Worm (Caenorhabditis elegans) whole organism, L2 larva: ENCODE measurements around the gene catp-8.
A peak's percentile ranks its signal among the peaks of the same experiment; 100 is the strongest.

Experiments used
- C34F6.9 ChIP-seq: fragments of 150-350 bp; optimal IDR thresholded peaks from 2 replicates; lab custom pipeline; 2014; ENCODE audit warnings: missing biosample characterization, missing genetic modification characterization
- R02D3.7 ChIP-seq: fragments of 150-350 bp; optimal IDR thresholded peaks from 2 replicates; lab custom pipeline; 2014; ENCODE audit warnings: missing biosample characterization, missing genetic modification characterization
- ZK546.5 ChIP-seq: sonication (generic microtip); optimal IDR thresholded peaks from 2 replicates; lab custom pipeline; 2017; ENCODE audit warnings: missing biosample characterization, missing genetic modification characterization
- alr-1 ChIP-seq: fragments of 150-350 bp; optimal IDR thresholded peaks from 2 replicates; lab custom pipeline; 2014; ENCODE audit warnings: missing biosample characterization, missing genetic modification characterization
- aly-2 ChIP-seq: fragments of 150-350 bp; optimal IDR thresholded peaks from 2 replicates; lab custom pipeline; 2014; ENCODE audit warnings: missing biosample characterization, missing genetic modification characterization
- ama-1 ChIP-seq: fragments of 150-350 bp; optimal IDR thresholded peaks from 2 replicates; lab custom pipeline; 2018; ENCODE audit warnings: inconsistent platforms
- blmp-1 ChIP-seq: sonication (generic microtip); optimal IDR thresholded peaks from 2 replicates; lab custom pipeline; 2017; ENCODE audit warnings: missing genetic modification characterization, mild to moderate bottlenecking, missing compliant biosample characterization, antibody characterized with exemption, moderate library complexity; ENCODE audit not compliant: insufficient read depth
- ceh-16 ChIP-seq: fragments of 150-350 bp; optimal IDR thresholded peaks from 2 replicates; lab custom pipeline; 2014; ENCODE audit warnings: missing biosample characterization, missing genetic modification characterization
- crh-2 ChIP-seq: sonication (generic microtip); optimal IDR thresholded peaks from 2 replicates; lab custom pipeline; 2017; ENCODE audit warnings: missing biosample characterization, missing genetic modification characterization
- dmd-4 ChIP-seq: sonication (generic microtip); optimal IDR thresholded peaks from 2 replicates; lab custom pipeline; 2017; ENCODE audit warnings: missing biosample characterization, missing genetic modification characterization
- elt-1 ChIP-seq: fragments of 150-350 bp; optimal IDR thresholded peaks from 2 replicates; lab custom pipeline; 2014; ENCODE audit warnings: missing biosample characterization, missing genetic modification characterization
- elt-3 ChIP-seq: sonication (generic microtip); optimal IDR thresholded peaks from 2 replicates; lab custom pipeline; 2017; ENCODE audit warnings: missing biosample characterization, missing genetic modification characterization
- fos-1 ChIP-seq: fragments of 150-350 bp; optimal IDR thresholded peaks from 2 replicates; lab custom pipeline; 2014; ENCODE audit warnings: missing biosample characterization, missing genetic modification characterization
- gmeb-1 ChIP-seq: fragments of 150-350 bp; optimal IDR thresholded peaks from 2 replicates; lab custom pipeline; 2014; ENCODE audit warnings: missing biosample characterization, missing genetic modification characterization
- lin-39 ChIP-seq: fragments of 150-350 bp; optimal IDR thresholded peaks from 2 replicates; lab custom pipeline; 2014; ENCODE audit warnings: missing biosample characterization, missing genetic modification reagents, missing genetic modification characterization
- lsy-2 ChIP-seq, 2 experiments: fragments of 150-350 bp in 1 of 2; sonication (generic microtip) in 1 of 2; optimal IDR thresholded peaks; 2 replicates each; lab custom pipeline; 2014 to 2017; ENCODE audit warnings: missing biosample characterization in 2 of 2, missing genetic modification characterization in 2 of 2
- mab-5 ChIP-seq: fragments of 150-350 bp; optimal IDR thresholded peaks from 2 replicates; lab custom pipeline; 2014; ENCODE audit warnings: missing biosample characterization, missing genetic modification characterization
- mdl-1 ChIP-seq, 2 experiments: fragments of 150-350 bp in 1 of 2; sonication (generic microtip) in 1 of 2; optimal IDR thresholded peaks; 2 replicates each; lab custom pipeline; 2017; ENCODE audit warnings: missing biosample characterization in 2 of 2, missing genetic modification characterization in 2 of 2
- nhr-11 ChIP-seq: fragments of 150-350 bp; optimal IDR thresholded peaks from 2 replicates; lab custom pipeline; 2014; ENCODE audit warnings: missing biosample characterization, missing genetic modification characterization
- nhr-12 ChIP-seq: fragments of 150-350 bp; optimal IDR thresholded peaks from 2 replicates; lab custom pipeline; 2014; ENCODE audit warnings: missing biosample characterization, missing genetic modification characterization
- nhr-21 ChIP-seq: fragments of 150-350 bp; optimal IDR thresholded peaks from 2 replicates; lab custom pipeline; 2014; ENCODE audit warnings: missing biosample characterization, missing genetic modification characterization
- nhr-23 ChIP-seq: fragments of 150-350 bp; optimal IDR thresholded peaks from 2 replicates; lab custom pipeline; 2014; ENCODE audit warnings: missing biosample characterization, missing genetic modification reagents, missing genetic modification characterization
- nhr-237 ChIP-seq: fragments of 150-350 bp; optimal IDR thresholded peaks from 2 replicates; lab custom pipeline; 2014; ENCODE audit warnings: missing biosample characterization, missing genetic modification characterization
- nhr-25 ChIP-seq: fragments of 150-350 bp; sonication (generic microtip); optimal IDR thresholded peaks from 3 replicates; lab custom pipeline; 2014; ENCODE audit warnings: missing biosample characterization, missing genetic modification characterization
- nhr-6 ChIP-seq: fragments of 150-350 bp; optimal IDR thresholded peaks from 2 replicates; lab custom pipeline; 2014; ENCODE audit warnings: missing biosample characterization, missing genetic modification characterization
- sem-4 ChIP-seq: fragments of 150-350 bp; optimal IDR thresholded peaks from 2 replicates; lab custom pipeline; 2014; ENCODE audit warnings: missing biosample characterization, missing genetic modification reagents, missing genetic modification characterization
- sma-3 ChIP-seq: sonication (generic microtip); optimal IDR thresholded peaks from 2 replicates; lab custom pipeline; 2016; ENCODE audit warnings: missing genetic modification reagents, missing genetic modification characterization, missing compliant biosample characterization
- sma-9 ChIP-seq, 2 experiments: fragments of 150-350 bp in 1 of 2; sonication (generic microtip) in 1 of 2; optimal IDR thresholded peaks; 2 replicates each; lab custom pipeline; 2014 to 2016; ENCODE audit warnings: missing genetic modification characterization in 2 of 2, mild to moderate bottlenecking in 1 of 2, missing biosample characterization in 1 of 2, missing compliant biosample characterization in 1 of 2, missing genetic modification reagents in 1 of 2, moderate library complexity in 1 of 2
- snpc-4 ChIP-seq: fragments of 150-350 bp; optimal IDR thresholded peaks from 2 replicates; lab custom pipeline; 2014; ENCODE audit warnings: missing biosample characterization, missing genetic modification characterization
- unc-39 ChIP-seq: fragments of 150-350 bp; optimal IDR thresholded peaks from 2 replicates; lab custom pipeline; 2014; ENCODE audit warnings: missing biosample characterization, missing genetic modification characterization
- unc-55 ChIP-seq: fragments of 150-350 bp; sonication (generic microtip); optimal IDR thresholded peaks from 3 replicates; lab custom pipeline; 2014; ENCODE audit warnings: missing biosample characterization, missing genetic modification reagents, missing genetic modification characterization
- unc-62 ChIP-seq: fragments of 150-350 bp; optimal IDR thresholded peaks from 2 replicates; lab custom pipeline; 2014; ENCODE audit warnings: missing biosample characterization, missing genetic modification reagents, missing genetic modification characterization
- zag-1 ChIP-seq: fragments of 150-350 bp; optimal IDR thresholded peaks from 2 replicates; lab custom pipeline; 2014; ENCODE audit warnings: missing biosample characterization, missing genetic modification characterization
- ztf-1 ChIP-seq: fragments of 200-800 bp; sonication (Bioruptor generic); conservative IDR thresholded peaks from 2 replicates; pipeline ENCODE4 v1.3.6; 2022; ENCODE audit warnings: missing genetic modification characterization, missing compliant biosample characterization
- ztf-11 ChIP-seq: sonication (generic microtip); optimal IDR thresholded peaks from 2 replicates; lab custom pipeline; 2017; ENCODE audit warnings: missing biosample characterization, missing genetic modification characterization
- ztf-4 ChIP-seq: fragments of 150-350 bp; optimal IDR thresholded peaks from 2 replicates; lab custom pipeline; 2014; ENCODE audit warnings: missing biosample characterization, missing genetic modification characterization

Gene catp-8

DNA sequence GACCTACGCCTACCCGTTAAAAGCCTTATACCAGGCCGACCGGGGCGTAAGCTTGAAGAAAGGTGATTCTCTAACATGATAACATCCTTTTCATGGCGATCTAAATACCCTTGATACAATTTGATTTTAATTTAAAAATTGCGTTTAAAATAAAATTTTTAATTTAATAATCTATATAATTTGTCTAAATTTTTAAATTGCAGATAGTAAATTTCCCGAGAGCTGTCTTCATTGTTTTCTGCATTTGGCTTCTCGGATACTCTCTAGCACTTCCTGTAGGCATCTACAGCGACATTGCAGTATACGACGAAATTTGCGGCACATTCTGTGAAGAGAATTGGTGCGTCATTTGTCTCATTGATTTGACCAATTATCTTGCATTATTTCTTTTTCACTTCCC is 17.7 kb downstream of the catp-8 start:
- no peak for TF ChIP-seq ZK546.5 (tag; lab: Kevin White, UChicago)
- TF ChIP-seq ztf-1 (GFP tag; lab: Robert Waterston, UW), result no peak
- no peak for TF ChIP-seq lsy-2 (tag; optimal IDR thresholded peaks at IDR 0.05; lab: Kevin White, UChicago)
- TF ChIP-seq sma-3 (GFP tag; lab: Kevin White, UChicago), result no peak
- no peak for TF ChIP-seq alr-1 (tag; lab: Kevin White, UChicago)
- no peak for TF ChIP-seq ama-1
- no peak for TF ChIP-seq nhr-6
- no peak for TF ChIP-seq ceh-16 (tag; lab: Kevin White, UChicago)
- TF ChIP-seq fos-1 (tag; lab: Kevin White, UChicago), result no peak
- TF ChIP-seq nhr-25 (tag; lab: Kevin White, UChicago), result no peak
- no peak for TF ChIP-seq unc-62 (GFP tag; lab: Kevin White, UChicago)
- no peak for TF ChIP-seq nhr-11 (tag; lab: Kevin White, UChicago)
- no peak for TF ChIP-seq R02D3.7 (tag; lab: Kevin White, UChicago)
- no peak for TF ChIP-seq nhr-23
- no peak for TF ChIP-seq gmeb-1 (tag; lab: Kevin White, UChicago)
- no peak for TF ChIP-seq lin-39 (tag; lab: Kevin White, UChicago)
- TF ChIP-seq crh-2, result no peak

DNA sequence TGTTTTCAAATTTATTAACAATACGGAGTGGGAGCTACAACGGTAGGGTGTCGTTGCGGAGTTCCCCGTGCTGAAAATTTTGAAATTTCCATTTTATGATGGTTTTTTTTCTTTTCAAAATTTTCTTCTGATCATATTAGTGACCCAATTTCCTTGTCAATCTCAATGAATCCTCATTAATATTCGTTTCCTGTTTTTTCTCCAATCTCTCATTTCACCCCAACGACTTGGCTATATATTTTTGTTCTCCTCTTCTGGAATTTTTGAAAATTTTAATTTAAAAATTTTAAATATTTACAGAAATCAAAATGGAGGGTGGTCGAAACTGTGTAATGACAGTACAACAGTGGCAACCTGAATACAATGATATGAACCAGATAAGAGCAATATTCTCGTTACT is 19.4 kb downstream of the catp-8 start, which contains the start of gene npr-3:
TSS of gene npr-3 (plus strand) at position 301 of the 400 bp plus-strand sequence.
- TF ChIP-seq mdl-1 (tag; optimal IDR thresholded peaks at IDR 0.05; lab: Kevin White, UChicago) (no peak), nhr-11 (tag; lab: Kevin White, UChicago) (no peak)

- TF ChIP-seq ztf-11 (tag; lab: Kevin White, UChicago) (no peak), gmeb-1 (tag; lab: Kevin White, UChicago) (no peak), nhr-21 (tag; lab: Kevin White, UChicago) (no peak)
Observed at ce11 chrIV:11458700-11459263, 20.3 kb downstream of the catp-8 start.

ce11 chrIV:11455824-11456223 is 23.2 kb downstream of the catp-8 start:
- TF ChIP-seq aly-2 (no peak), nhr-23 (no peak), ZK546.5 (tag; lab: Kevin White, UChicago) (no peak), nhr-25 (tag; lab: Kevin White, UChicago) (no peak), elt-3 (no peak), unc-39 (tag; lab: Kevin White, UChicago) (no peak), alr-1 (tag; lab: Kevin White, UChicago) (no peak)
- TF ChIP-seq, all 48 proteins: peak for 0

DNA sequence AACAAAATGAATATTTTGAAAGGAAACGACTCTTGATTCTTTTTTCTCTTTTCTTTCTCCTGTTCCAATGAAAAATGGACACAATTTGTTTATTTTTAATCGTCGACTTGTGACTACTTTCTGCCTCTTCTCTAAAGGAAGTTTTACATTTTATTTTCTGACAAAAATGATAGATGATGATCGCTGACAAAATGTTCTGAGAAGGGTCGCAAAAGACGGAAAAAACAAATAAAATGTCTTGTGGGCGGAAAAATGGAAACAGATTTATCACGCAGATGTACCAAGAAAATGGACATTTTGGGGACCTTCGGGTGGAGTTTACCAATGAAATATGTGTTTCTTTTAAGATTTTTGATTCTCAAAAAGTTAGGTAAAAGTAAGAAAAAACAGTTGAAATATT is 26.1 kb downstream of the catp-8 start:
- TF ChIP-seq elt-3, result no peak
- TF ChIP-seq unc-55 (GFP tag; lab: Kevin White, UChicago), result peak; percentile 37
- TF ChIP-seq elt-1 (tag; lab: Kevin White, UChicago), result no peak
- no peak for TF ChIP-seq mdl-1 (tag; optimal IDR thresholded peaks at IDR 0.05; lab: Kevin White, UChicago)
- TF ChIP-seq sma-3 (GFP tag; lab: Kevin White, UChicago), result no peak
- TF ChIP-seq nhr-6, result no peak
- no peak for TF ChIP-seq C34F6.9 (tag; lab: Kevin White, UChicago)
- no peak for TF ChIP-seq gmeb-1 (tag; lab: Kevin White, UChicago)
- no peak for TF ChIP-seq nhr-12 (tag; lab: Kevin White, UChicago)
- TF ChIP-seq ztf-4 (tag; lab: Kevin White, UChicago), result no peak
- TF ChIP-seq dmd-4 (tag; lab: Kevin White, UChicago), result no peak
- no peak for TF ChIP-seq sma-9 (GFP tag; optimal IDR thresholded peaks at IDR 0.05; lab: Kevin White, UChicago)
- no peak for TF ChIP-seq sma-9 (tag; optimal IDR thresholded peaks at IDR 0.05; lab: Kevin White, UChicago)
- no peak for TF ChIP-seq snpc-4 (tag; lab: Kevin White, UChicago)
- TF ChIP-seq mab-5 (tag; lab: Kevin White, UChicago), result peak; percentile 66
- no peak for TF ChIP-seq nhr-237 (tag; lab: Kevin White, UChicago)
- TF ChIP-seq zag-1 (tag; lab: Kevin White, UChicago), result no peak
- no peak for TF ChIP-seq sem-4
- TF ChIP-seq blmp-1 (tag; lab: Kevin White, UChicago), result no peak
